Worm (Caenorhabditis elegans) whole organism, late embryonic: ENCODE data around the gene nspc-16.

Source experiments
- C38D4.7 ChIP-seq: fragments of 200-800 bp; sonication (Bioruptor generic); optimal IDR thresholded peaks from 2 replicates; lab custom pipeline; 2018; ENCODE audit warnings: mild to moderate bottlenecking, missing genetic modification characterization, moderate library complexity, missing compliant biosample characterization
- ama-1 ChIP-seq: fragments of 150-350 bp; optimal IDR thresholded peaks from 2 replicates; lab custom pipeline; 2014
- ceh-31 ChIP-seq: sonication (generic microtip); optimal IDR thresholded peaks from 2 replicates; lab custom pipeline; 2016; ENCODE audit warnings: missing genetic modification characterization, missing compliant biosample characterization
- ceh-34 ChIP-seq: sonication (generic microtip); optimal IDR thresholded peaks from 2 replicates; lab custom pipeline; 2016; ENCODE audit warnings: mild to moderate bottlenecking, missing genetic modification characterization, missing compliant biosample characterization
- dve-1 ChIP-seq: sonication (generic microtip); optimal IDR thresholded peaks from 2 replicates; lab custom pipeline; 2017; ENCODE audit warnings: antibody characterized with exemption, mild to moderate bottlenecking, missing genetic modification characterization, missing compliant biosample characterization
- hlh-15 ChIP-seq: sonication (generic microtip); optimal IDR thresholded peaks from 2 replicates; lab custom pipeline; 2016; ENCODE audit warnings: missing genetic modification characterization, missing compliant biosample characterization
- lim-6 ChIP-seq: sonication (generic microtip); optimal IDR thresholded peaks from 2 replicates; lab custom pipeline; 2016; ENCODE audit warnings: missing genetic modification characterization, missing compliant biosample characterization
- pag-3 ChIP-seq: sonication (generic microtip); optimal IDR thresholded peaks from 2 replicates; lab custom pipeline; 2016; ENCODE audit warnings: missing compliant biosample characterization, missing genetic modification characterization, borderline replicate concordance
- pqm-1 ChIP-seq: sonication (generic microtip); optimal IDR thresholded peaks from 2 replicates; lab custom pipeline; 2016; ENCODE audit warnings: missing genetic modification characterization, missing compliant biosample characterization
- tbx-2 ChIP-seq: sonication (generic microtip); optimal IDR thresholded peaks from 2 replicates; lab custom pipeline; 2016; ENCODE audit warnings: missing genetic modification characterization, missing compliant biosample characterization

ce11 chrX:14478743-14479428 lies 44.5 kb upstream of the nspc-16 start, which contains the start of gene M163.11:
- TF ChIP-seq pqm-1: no peak
- no peak for TF ChIP-seq lim-6 (tag; lab: Kevin White, UChicago)
- TF ChIP-seq ama-1 (lab: Kevin White, UChicago): no peak
- no peak for TF ChIP-seq hlh-15
- TF ChIP-seq pag-3 (tag; lab: Kevin White, UChicago): no peak
- TF ChIP-seq ceh-34: no peak
- no peak for TF ChIP-seq ceh-31 (tag; lab: Kevin White, UChicago)
- peak; percentile 45 for TF ChIP-seq dve-1 (tag; lab: Kevin White, UChicago)
- TF ChIP-seq C38D4.7: no peak
- no peak for TF ChIP-seq tbx-2
